Worm (Caenorhabditis elegans) whole organism, late embryonic: ENCODE measurements around the gene Y75B8A.10.

Experiments used
- pqm-1 ChIP-seq: sonication (generic microtip); optimal IDR thresholded peaks from 2 replicates; lab custom pipeline; 2016; ENCODE audit warnings: missing genetic modification characterization, missing compliant biosample characterization
- tbx-2 ChIP-seq: sonication (generic microtip); optimal IDR thresholded peaks from 2 replicates; lab custom pipeline; 2016; ENCODE audit warnings: missing genetic modification characterization, missing compliant biosample characterization

ce11 chrIII:12152157-12152556 is 30.7 kb downstream of the Y75B8A.10 start:
- no peak for TF ChIP-seq tbx-2 (tag; lab: Kevin White, UChicago)
- TF ChIP-seq pqm-1 (tag; lab: Kevin White, UChicago), result no peak
